Worm (Caenorhabditis elegans) whole organism, dauer: Measurements from ENCODE around the gene apc-11.

ENCODE experiments used
- unc-62 ChIP-seq: sonication (generic microtip); optimal IDR thresholded peaks from 2 replicates; lab custom pipeline; 2017; ENCODE audit warnings: missing biosample characterization, missing genetic modification reagents, missing genetic modification characterization

apc-11 gene

ce11 chrIII:4544959-4545358 lies 49.3 kb downstream of the apc-11 start, which contains the start of gene M88.3:
Gene M88.3 (minus strand): TSS chrIII:4545059.
- TF ChIP-seq unc-62: no peak
